Worm (Caenorhabditis elegans) whole organism, early embryonic: ENCODE data around the gene W01A11.1.

ENCODE experiments used
- B0310.2 ChIP-seq: sonication (generic microtip); optimal IDR thresholded peaks from 2 replicates; lab custom pipeline; 2016; ENCODE audit warnings: mild to moderate bottlenecking, missing genetic modification characterization, missing compliant biosample characterization
- F13C5.2 ChIP-seq: sonication (generic microtip); optimal IDR thresholded peaks from 2 replicates; lab custom pipeline; 2017; ENCODE audit warnings: mild to moderate bottlenecking, missing genetic modification characterization, inconsistent platforms, missing compliant biosample characterization
- aly-1 ChIP-seq: sonication (generic microtip); optimal IDR thresholded peaks from 2 replicates; lab custom pipeline; 2016; ENCODE audit warnings: missing genetic modification characterization, missing compliant biosample characterization
- ama-1 ChIP-seq: fragments of 150-350 bp; optimal IDR thresholded peaks from 2 replicates; lab custom pipeline; 2014
- ceh-13 ChIP-seq: fragments of 200-800 bp; sonication (Bioruptor generic); optimal IDR thresholded peaks from 2 replicates; lab custom pipeline; 2018; ENCODE audit warnings: mild to moderate bottlenecking, missing genetic modification characterization, missing compliant biosample characterization
- ets-7 ChIP-seq: sonication (generic microtip); optimal IDR thresholded peaks from 2 replicates; lab custom pipeline; 2016; ENCODE audit warnings: missing genotype, missing genetic modification characterization, missing compliant biosample characterization
- hmbx-1 ChIP-seq: sonication (generic microtip); optimal IDR thresholded peaks from 2 replicates; lab custom pipeline; 2016; ENCODE audit warnings: mild to moderate bottlenecking, missing genetic modification characterization, missing compliant biosample characterization
- hnd-1 ChIP-seq: sonication (generic microtip); optimal IDR thresholded peaks from 2 replicates; lab custom pipeline; 2016; ENCODE audit warnings: missing genetic modification characterization, missing compliant biosample characterization
- pes-1 ChIP-seq: fragments of 200-800 bp; sonication (Bioruptor generic); IDR thresholded peaks from 2 replicates; pipeline ENCODE4 v1.3.6; 2022; ENCODE audit warnings: missing genetic modification reagents, missing genetic modification characterization, missing compliant biosample characterization
- scrt-1 ChIP-seq: fragments of 200-800 bp; sonication (Bioruptor generic); IDR thresholded peaks from 2 replicates; pipeline ENCODE4 v1.3.6; 2022; ENCODE audit warnings: missing genetic modification characterization, missing compliant biosample characterization
- sea-1 ChIP-seq: fragments of 200-800 bp; sonication (Bioruptor generic); conservative IDR thresholded peaks from 2 replicates; pipeline ENCODE4 v1.3.6; 2022; ENCODE audit warnings: missing genetic modification characterization, missing compliant biosample characterization
- tbx-11 ChIP-seq: fragments of 200-800 bp; sonication (Bioruptor generic); IDR thresholded peaks from 2 replicates; pipeline ENCODE4 v1.3.6; 2022; ENCODE audit warnings: missing genetic modification characterization, missing compliant biosample characterization
- tbx-37 ChIP-seq: fragments of 200-800 bp; sonication (Bioruptor generic); conservative IDR thresholded peaks from 2 replicates; pipeline ENCODE4 v1.3.6; 2022; ENCODE audit warnings: missing genetic modification reagents, missing genetic modification characterization, missing compliant biosample characterization
- tra-4 ChIP-seq: sonication (generic microtip); optimal IDR thresholded peaks from 2 replicates; lab custom pipeline; 2017; ENCODE audit warnings: missing genetic modification characterization, missing compliant biosample characterization

- no peak for TF ChIP-seq ama-1 (lab: Kevin White, UChicago)
- TF ChIP-seq scrt-1 (GFP tag; lab: Robert Waterston, UW): no peak
- TF ChIP-seq hnd-1 (tag; lab: Kevin White, UChicago): no peak
- no peak for TF ChIP-seq tbx-11 (GFP tag; lab: Robert Waterston, UW)
- no peak for TF ChIP-seq ets-7 (tag; lab: Kevin White, UChicago)
- TF ChIP-seq F13C5.2 (tag; lab: Kevin White, UChicago): no peak
- no peak for TF ChIP-seq hmbx-1
- no peak for TF ChIP-seq ceh-13
- TF ChIP-seq tbx-37 (GFP tag; lab: Robert Waterston, UW): no peak
- TF ChIP-seq aly-1 (tag; lab: Kevin White, UChicago): no peak
- no peak for TF ChIP-seq B0310.2 (tag; lab: Kevin White, UChicago)
- TF ChIP-seq pes-1 (GFP tag; lab: Robert Waterston, UW): no peak
- TF ChIP-seq tra-4 (tag; lab: Kevin White, UChicago): no peak
- TF ChIP-seq sea-1 (GFP tag; lab: Robert Waterston, UW): no peak
Measured at ce11 chrV:6504131-6504827, 5.3 kb downstream of the W01A11.1 start, which contains the start of gene moc-2.
